Worm (Caenorhabditis elegans): ENCODE results near the gene B0432.8.

Gene B0432.8

ce11 chrII:305645-306044 lies 27.1 kb upstream of the B0432.8 start, which contains the start of gene col-69:
Gene col-69, minus strand, starts transcription at chrII:305745.
- TF ChIP-seq fos-1 (tag; optimal IDR thresholded peaks at IDR 0.05): peak; percentile 62
- TF ChIP-seq lin-13 (GFP tag; optimal IDR thresholded peaks at IDR 0.05): no peak

- TF ChIP-seq sma-9 (GFP tag; optimal IDR thresholded peaks at IDR 0.05): no peak
- no peak for TF ChIP-seq sma-9 (tag; optimal IDR thresholded peaks at IDR 0.05)
- no peak for TF ChIP-seq sem-4 (tag; optimal IDR thresholded peaks at IDR 0.05)
- TF ChIP-seq nhr-6 (tag; optimal IDR thresholded peaks at IDR 0.05): no peak
- TF ChIP-seq ztf-4 (tag; optimal IDR thresholded peaks at IDR 0.05): no peak
- TF ChIP-seq ztf-11 (tag; optimal IDR thresholded peaks at IDR 0.05): no peak
- no peak for TF ChIP-seq skn-1 (tag; optimal IDR thresholded peaks at IDR 0.05)
- TF ChIP-seq ceh-82 (tag; optimal IDR thresholded peaks at IDR 0.05): no peak
These were observed 25.6 kb upstream of the B0432.8 start for ce11 chrII:303927-304711.

- TF ChIP-seq C34F6.9 (tag; optimal IDR thresholded peaks at IDR 0.05): no peak
- no peak for TF ChIP-seq R02D3.7 (tag; optimal IDR thresholded peaks at IDR 0.05)
- peak; percentile 40 for TF ChIP-seq sma-9 (GFP tag; optimal IDR thresholded peaks at IDR 0.05)
- TF ChIP-seq sma-9 (tag; optimal IDR thresholded peaks at IDR 0.05): no peak
- peak; percentile 71 for TF ChIP-seq nhr-25 (tag; optimal IDR thresholded peaks at IDR 0.05)
- peak; percentile 66 for TF ChIP-seq sem-4 (tag; optimal IDR thresholded peaks at IDR 0.05)
- TF ChIP-seq Y55F3AM.14 (GFP tag; optimal IDR thresholded peaks at IDR 0.05): no peak
- no peak for TF ChIP-seq F13H6.1 (tag; optimal IDR thresholded peaks at IDR 0.05)
- TF ChIP-seq ZK546.5 (tag; optimal IDR thresholded peaks at IDR 0.05): no peak
- TF ChIP-seq sma-3 (GFP tag; optimal IDR thresholded peaks at IDR 0.05): no peak
- TF ChIP-seq peb-1 (tag; optimal IDR thresholded peaks at IDR 0.05): no peak
- TF ChIP-seq lin-11 (tag; optimal IDR thresholded peaks at IDR 0.05): no peak
- peak; percentile 39 for TF ChIP-seq nhr-21 (tag; optimal IDR thresholded peaks at IDR 0.05)
- peak; percentile 99 for TF ChIP-seq blmp-1 (tag; optimal IDR thresholded peaks at IDR 0.05; ENCODE audit: insufficient read depth)
- TF ChIP-seq ceh-16 (tag; optimal IDR thresholded peaks at IDR 0.05): peak; percentile 71
- TF ChIP-seq nhr-237 (tag; optimal IDR thresholded peaks at IDR 0.05): no peak
- no peak for TF ChIP-seq mab-5 (tag; optimal IDR thresholded peaks at IDR 0.05)
- no peak for TF ChIP-seq elt-1 (tag; optimal IDR thresholded peaks at IDR 0.05)
- TF ChIP-seq fos-1 (tag; optimal IDR thresholded peaks at IDR 0.05): peak; percentile 21
These were observed 22.6 kb upstream of the B0432.8 start, which contains the start of gene K01A2.5 for ce11 chrII:300977-301772. Gene K01A2.5, plus strand, starts transcription at chrII:301273.

DNA sequence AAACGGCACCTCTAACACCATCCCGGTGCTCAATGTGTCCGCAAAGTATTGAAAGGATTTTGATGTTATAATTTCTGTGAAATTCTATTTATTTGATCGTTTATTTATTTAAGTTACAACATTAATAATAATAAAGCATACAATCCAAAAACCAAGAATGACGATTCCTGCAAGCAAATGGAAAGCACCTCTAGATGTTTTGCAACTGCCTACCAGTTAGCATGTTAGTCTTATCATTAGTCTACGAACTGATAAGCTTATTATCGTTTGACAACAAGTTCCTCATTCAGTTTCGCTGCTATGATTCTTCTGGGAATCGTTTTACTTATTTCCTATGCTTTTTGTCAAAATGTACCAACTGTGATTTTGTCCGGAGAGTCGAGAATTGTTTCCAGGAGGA lies 21.1 kb upstream of the B0432.8 start, which contains the start of gene K01A2.6:
K01A2.6 (plus strand) TSS at position 301 of the 400 bp plus-strand sequence.
- TF ChIP-seq mbf-1 (tag; optimal IDR thresholded peaks at IDR 0.05): no peak

ce11 chrII:296911-297440 lies 18.4 kb upstream of the B0432.8 start, which contains the start of the genes clec-117 and B0432.1:
Gene clec-117, minus strand, starts transcription at chrII:297011.
Gene B0432.1, plus strand, starts transcription at chrII:297390.
- TF ChIP-seq nhr-129 (tag; optimal IDR thresholded peaks at IDR 0.05) (no peak), sma-3 (GFP tag; optimal IDR thresholded peaks at IDR 0.05) (no peak), nhr-6 (tag; optimal IDR thresholded peaks at IDR 0.05) (no peak), crh-2 (tag; optimal IDR thresholded peaks at IDR 0.05) (no peak), R02D3.7 (tag; optimal IDR thresholded peaks at IDR 0.05) (no peak), elt-1 (tag; optimal IDR thresholded peaks at IDR 0.05) (no peak), nhr-12 (tag; optimal IDR thresholded peaks at IDR 0.05) (no peak), nhr-25 (tag; optimal IDR thresholded peaks at IDR 0.05) (no peak), C34F6.9 (tag; optimal IDR thresholded peaks at IDR 0.05) (no peak), ztf-11 (tag; optimal IDR thresholded peaks at IDR 0.05) (no peak), nhr-237 (tag; optimal IDR thresholded peaks at IDR 0.05) (no peak), peb-1 (tag; optimal IDR thresholded peaks at IDR 0.05) (no peak), nhr-77 (tag; optimal IDR thresholded peaks at IDR 0.05) (no peak), dmd-4 (tag; optimal IDR thresholded peaks at IDR 0.05) (no peak), ZK546.5 (tag; optimal IDR thresholded peaks at IDR 0.05) (no peak), ceh-82 (tag; optimal IDR thresholded peaks at IDR 0.05) (no peak), skn-1 (tag; optimal IDR thresholded peaks at IDR 0.05) (no peak), unc-39 (tag; optimal IDR thresholded peaks at IDR 0.05) (no peak), aly-2 (tag; optimal IDR thresholded peaks at IDR 0.05) (no peak), lin-39 (tag; optimal IDR thresholded peaks at IDR 0.05) (no peak)
